Worm (Caenorhabditis elegans) whole organism, L2 larva: ENCODE results near the gene F26D11.1.
A peak's percentile ranks its signal among the peaks of the same experiment; 100 is the strongest.

ENCODE experiments used
- ama-1 ChIP-seq: fragments of 150-350 bp; optimal IDR thresholded peaks from 2 replicates; lab custom pipeline; 2018; ENCODE audit warnings: inconsistent platforms
- lsy-2 ChIP-seq, 2 experiments: fragments of 150-350 bp in 1 of 2; sonication (generic microtip) in 1 of 2; optimal IDR thresholded peaks; 2 replicates each; lab custom pipeline; 2014 to 2017; ENCODE audit warnings: missing biosample characterization in 2 of 2, missing genetic modification characterization in 2 of 2

DNA sequence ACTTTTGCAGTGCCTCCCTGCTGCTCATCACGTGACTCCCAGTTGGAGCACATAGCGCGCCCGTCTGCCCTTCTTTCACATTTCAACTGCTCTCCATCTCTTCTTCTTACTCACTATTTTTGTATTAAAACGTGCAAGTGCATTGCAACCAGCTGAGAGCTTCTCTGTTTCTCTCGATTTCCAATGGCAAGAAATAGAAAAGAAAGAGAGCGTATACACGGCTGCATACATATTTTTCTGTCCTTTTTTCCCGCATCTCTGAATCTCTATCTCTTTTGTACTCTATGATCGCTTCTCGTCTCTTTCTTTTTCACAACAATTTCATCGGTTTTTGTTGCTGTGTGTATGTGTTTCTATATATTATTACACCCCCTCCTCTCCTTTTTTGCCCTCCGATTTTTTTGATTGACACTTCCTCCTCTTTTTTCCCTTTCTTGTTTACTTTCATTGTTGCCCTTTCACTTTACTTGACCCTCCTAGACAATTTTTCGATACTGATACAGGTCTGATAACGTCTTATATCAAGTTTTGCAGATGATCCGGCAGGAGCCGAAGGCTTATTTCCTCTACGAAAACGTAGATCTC lies 19.7 kb downstream of the F26D11.1 start, which contains the start of gene Y97E10AR.1:
- no peak for TF ChIP-seq ama-1 (lab: Kevin White, UChicago)
- TF ChIP-seq lsy-2 (tag; optimal IDR thresholded peaks at IDR 0.05; lab: Kevin White, UChicago): peak; percentile 33 to 84
